Worm (Caenorhabditis elegans): ENCODE data around the gene M03F8.6.

The M03F8.6 gene

ce11 chrV:5922236-5922635, 32.4 kb downstream of the M03F8.6 start, which contains the start of gene srsx-18:
srsx-18 (plus strand) TSS chrV:5922536.
- TF ChIP-seq egl-27 (tag; optimal IDR thresholded peaks at IDR 0.05): no peak
- TF ChIP-seq elt-3 (tag; optimal IDR thresholded peaks at IDR 0.05): no peak
- TF ChIP-seq sem-4 (tag; optimal IDR thresholded peaks at IDR 0.05): no peak

- no peak for TF ChIP-seq Y55F3AM.14 (GFP tag; optimal IDR thresholded peaks at IDR 0.05)
- TF ChIP-seq nhr-25 (tag; optimal IDR thresholded peaks at IDR 0.05): no peak
- TF ChIP-seq zag-1 (tag; optimal IDR thresholded peaks at IDR 0.05): no peak
- TF ChIP-seq nhr-21 (tag; optimal IDR thresholded peaks at IDR 0.05): no peak
- no peak for TF ChIP-seq ztf-4 (tag; optimal IDR thresholded peaks at IDR 0.05)
- no peak for TF ChIP-seq F13H6.1 (tag; optimal IDR thresholded peaks at IDR 0.05)
- no peak for TF ChIP-seq elt-3 (tag; optimal IDR thresholded peaks at IDR 0.05)
- TF ChIP-seq unc-62 (GFP tag; optimal IDR thresholded peaks at IDR 0.05): no peak
- TF ChIP-seq unc-39 (tag; optimal IDR thresholded peaks at IDR 0.05): no peak
- no peak for TF ChIP-seq nhr-129 (tag; optimal IDR thresholded peaks at IDR 0.05)
- TF ChIP-seq R02D3.7 (tag; optimal IDR thresholded peaks at IDR 0.05): no peak
- TF ChIP-seq mdl-1 (tag; optimal IDR thresholded peaks at IDR 0.05): no peak
- no peak for TF ChIP-seq nhr-23 (tag; optimal IDR thresholded peaks at IDR 0.05)
- no peak for TF ChIP-seq aly-2 (tag; optimal IDR thresholded peaks at IDR 0.05)
- no peak for TF ChIP-seq nhr-11 (tag; optimal IDR thresholded peaks at IDR 0.05)
- no peak for TF ChIP-seq egl-27 (tag; optimal IDR thresholded peaks at IDR 0.05)
- no peak for TF ChIP-seq crh-2 (tag; optimal IDR thresholded peaks at IDR 0.05)
- no peak for TF ChIP-seq ZK546.5 (tag; optimal IDR thresholded peaks at IDR 0.05)
- no peak for TF ChIP-seq lsy-2 (tag; optimal IDR thresholded peaks at IDR 0.05)
- no peak for TF ChIP-seq nhr-6 (tag; optimal IDR thresholded peaks at IDR 0.05)
Observed at ce11 chrV:5921761-5922160, 32.9 kb downstream of the M03F8.6 start.

DNA sequence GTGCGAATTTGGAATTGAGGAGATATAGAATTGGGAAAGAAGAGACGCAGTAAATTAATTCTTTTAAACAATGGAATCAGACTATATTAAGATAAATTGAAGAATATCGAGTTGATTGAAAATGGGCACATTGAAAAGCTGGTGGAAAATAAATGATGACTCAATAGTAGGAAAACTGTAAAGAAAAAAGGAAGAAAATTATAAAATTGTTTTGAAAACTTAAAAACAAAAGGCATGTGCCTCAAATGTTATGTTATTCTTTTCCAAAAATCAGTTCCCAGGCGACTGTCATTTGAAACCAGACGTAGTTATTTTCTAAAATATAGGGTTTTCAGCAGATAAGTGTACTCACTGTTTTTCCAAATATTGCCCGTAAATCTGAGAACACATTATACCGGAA, 34.8 kb downstream of the M03F8.6 start, which contains the start of gene C04E6.12:
TSS of gene C04E6.12 (minus strand) at position 101 of the 400 bp plus-strand sequence.
- TF ChIP-seq alr-1 (tag; optimal IDR thresholded peaks at IDR 0.05): no peak
- TF ChIP-seq lin-11 (tag; optimal IDR thresholded peaks at IDR 0.05): no peak
- no peak for TF ChIP-seq sma-9 (GFP tag; optimal IDR thresholded peaks at IDR 0.05)
- TF ChIP-seq sma-9 (tag; optimal IDR thresholded peaks at IDR 0.05): no peak
- TF ChIP-seq aly-2 (tag; optimal IDR thresholded peaks at IDR 0.05): no peak
- no peak for TF ChIP-seq nhr-12 (tag; optimal IDR thresholded peaks at IDR 0.05)
- no peak for TF ChIP-seq ama-1 (optimal IDR thresholded peaks at IDR 0.05)
- TF ChIP-seq nhr-23 (tag; optimal IDR thresholded peaks at IDR 0.05): no peak
- no peak for TF ChIP-seq ceh-16 (tag; optimal IDR thresholded peaks at IDR 0.05)
- TF ChIP-seq unc-62 (GFP tag; optimal IDR thresholded peaks at IDR 0.05): no peak
- no peak for TF ChIP-seq egl-27 (tag; optimal IDR thresholded peaks at IDR 0.05)

ce11 chrV:5917707-5918106, 36.9 kb downstream of the M03F8.6 start, which contains the start of gene lrpr-1:
lrpr-1 (minus strand) TSS chrV:5917891.
- TF ChIP-seq nhr-237 (tag; optimal IDR thresholded peaks at IDR 0.05): no peak
- no peak for TF ChIP-seq ama-1 (optimal IDR thresholded peaks at IDR 0.05)
- peak; percentile 99 for TF ChIP-seq gmeb-1 (tag; optimal IDR thresholded peaks at IDR 0.05)
- peak; percentile 74 for TF ChIP-seq crh-2 (tag; optimal IDR thresholded peaks at IDR 0.05)
- peak; percentile 75 for TF ChIP-seq lin-13 (GFP tag; optimal IDR thresholded peaks at IDR 0.05)
- peak; percentile 62 for TF ChIP-seq nhr-21 (tag; optimal IDR thresholded peaks at IDR 0.05)
- TF ChIP-seq lin-11 (tag; optimal IDR thresholded peaks at IDR 0.05): peak; percentile 14
- peak; percentile 14 for TF ChIP-seq Y55F3AM.14 (GFP tag; optimal IDR thresholded peaks at IDR 0.05)
- TF ChIP-seq sma-9 (GFP tag; optimal IDR thresholded peaks at IDR 0.05): peak; percentile 93
- no peak for TF ChIP-seq sma-9 (tag; optimal IDR thresholded peaks at IDR 0.05)
- peak; percentile 75 to 91 for TF ChIP-seq lsy-2 (tag; optimal IDR thresholded peaks at IDR 0.05)
- peak; percentile 86 for TF ChIP-seq unc-55 (GFP tag; optimal IDR thresholded peaks at IDR 0.05)
- TF ChIP-seq ceh-82 (tag; optimal IDR thresholded peaks at IDR 0.05): peak; percentile 11
- TF ChIP-seq mdl-1 (tag; optimal IDR thresholded peaks at IDR 0.05): no peak
- peak; percentile 53 for TF ChIP-seq egl-27 (tag; optimal IDR thresholded peaks at IDR 0.05)
- TF ChIP-seq C34F6.9 (tag; optimal IDR thresholded peaks at IDR 0.05): peak; percentile 82
- TF ChIP-seq nhr-129 (tag; optimal IDR thresholded peaks at IDR 0.05): no peak
- no peak for TF ChIP-seq nhr-77 (tag; optimal IDR thresholded peaks at IDR 0.05)
- no peak for TF ChIP-seq dmd-4 (tag; optimal IDR thresholded peaks at IDR 0.05)
- peak; percentile 88 for TF ChIP-seq sma-3 (GFP tag; optimal IDR thresholded peaks at IDR 0.05)
- no peak for TF ChIP-seq nhr-23 (tag; optimal IDR thresholded peaks at IDR 0.05)
- no peak for TF ChIP-seq skn-1 (tag; optimal IDR thresholded peaks at IDR 0.05)
- TF ChIP-seq nhr-11 (tag; optimal IDR thresholded peaks at IDR 0.05): no peak
- peak; percentile 36 for TF ChIP-seq sem-4 (tag; optimal IDR thresholded peaks at IDR 0.05)
- peak; percentile 14 for TF ChIP-seq blmp-1 (tag; optimal IDR thresholded peaks at IDR 0.05; ENCODE audit: insufficient read depth)
- no peak for TF ChIP-seq ztf-11 (tag; optimal IDR thresholded peaks at IDR 0.05)
- no peak for TF ChIP-seq unc-39 (tag; optimal IDR thresholded peaks at IDR 0.05)
- peak; percentile 50 for TF ChIP-seq R02D3.7 (tag; optimal IDR thresholded peaks at IDR 0.05)
- peak; percentile 41 for TF ChIP-seq snpc-4 (tag; optimal IDR thresholded peaks at IDR 0.05)
- no peak for TF ChIP-seq fos-1 (tag; optimal IDR thresholded peaks at IDR 0.05)
- TF ChIP-seq peb-1 (tag; optimal IDR thresholded peaks at IDR 0.05): no peak
- TF ChIP-seq ceh-16 (tag; optimal IDR thresholded peaks at IDR 0.05): no peak
- TF ChIP-seq ztf-4 (tag; optimal IDR thresholded peaks at IDR 0.05): no peak
- TF ChIP-seq ztf-1 (GFP tag; conservative IDR thresholded peaks at IDR 0.05): peak; percentile 94; the same call in 1 of the 2 replicates
- no peak for TF ChIP-seq elt-3 (tag; optimal IDR thresholded peaks at IDR 0.05)
- TF ChIP-seq nhr-6 (tag; optimal IDR thresholded peaks at IDR 0.05): peak; percentile 69
- TF ChIP-seq mab-5 (tag; optimal IDR thresholded peaks at IDR 0.05): peak; percentile 60
- TF ChIP-seq nhr-25 (tag; optimal IDR thresholded peaks at IDR 0.05): no peak
- TF ChIP-seq mbf-1 (tag; optimal IDR thresholded peaks at IDR 0.05): no peak
